Fruit fly (Drosophila melanogaster) whole organism, embryonic: ENCODE data around the gene Hsdl2.
A peak's percentile ranks its signal among the peaks of the same experiment; 100 is the strongest.

ENCODE experiments used
- Adf1 ChIP-seq: fragments of 200-800 bp; sonication (Bioruptor generic); IDR thresholded peaks from 2 replicates; pipeline ENCODE4 v1.3.6; 2022; ENCODE audit warnings: missing biosample characterization, missing genetic modification characterization
- Bgb ChIP-seq: fragments of 200-800 bp; sonication (Bioruptor generic); IDR thresholded peaks from 2 replicates; pipeline ENCODE4 v1.3.6; 2022; ENCODE audit warnings: missing biosample characterization, missing genetic modification characterization; ENCODE audit not compliant: partially characterized antibody
- Bteb2 ChIP-seq: fragments of 200-800 bp; sonication (Bioruptor generic); optimal IDR thresholded peaks from 2 replicates; lab custom pipeline; 2016; ENCODE audit warnings: missing biosample characterization, missing genetic modification characterization
- CG10321 ChIP-seq: fragments of 200-800 bp; sonication (Bioruptor generic); IDR thresholded peaks from 2 replicates; pipeline ENCODE4 v1.3.6; 2022; ENCODE audit warnings: missing biosample characterization, missing genetic modification characterization
- CG11504 ChIP-seq: fragments of 200-800 bp; sonication (Bioruptor generic); optimal IDR thresholded peaks from 3 replicates; lab custom pipeline; 2019; ENCODE audit warnings: missing biosample characterization, mild to moderate bottlenecking, missing genetic modification characterization, moderate library complexity
- CG12236 ChIP-seq: fragments of 200-800 bp; sonication (Bioruptor generic); optimal IDR thresholded peaks from 2 replicates; lab custom pipeline; 2016; ENCODE audit warnings: missing biosample characterization, missing genetic modification characterization
- CG1233 ChIP-seq: fragments of 200-800 bp; sonication (Bioruptor generic); optimal IDR thresholded peaks from 4 replicates; lab custom pipeline; 2018; ENCODE audit warnings: missing biosample characterization, mild to moderate bottlenecking, missing genetic modification characterization
- CG12942 ChIP-seq: fragments of 200-800 bp; sonication (Bioruptor generic); optimal IDR thresholded peaks from 3 replicates; lab custom pipeline; 2016; ENCODE audit warnings: missing biosample characterization, missing genetic modification characterization
- CG13424 ChIP-seq: fragments of 200-800 bp; sonication (Bioruptor generic); optimal IDR thresholded peaks from 2 replicates; lab custom pipeline; 2019; ENCODE audit warnings: missing biosample characterization, mild to moderate bottlenecking, missing genetic modification characterization, moderate library complexity
- CG13624 ChIP-seq: fragments of 200-800 bp; sonication (Bioruptor generic); optimal IDR thresholded peaks from 2 replicates; lab custom pipeline; 2016; ENCODE audit warnings: missing biosample characterization, missing genetic modification characterization
- CG13894 ChIP-seq: fragments of 200-800 bp; sonication (Bioruptor generic); optimal IDR thresholded peaks from 3 replicates; lab custom pipeline; 2018; ENCODE audit warnings: missing biosample characterization, mild to moderate bottlenecking, missing genetic modification characterization, moderate library complexity
- CG1602 ChIP-seq: fragments of 200-800 bp; sonication (Bioruptor generic); optimal IDR thresholded peaks from 3 replicates; lab custom pipeline; 2016; ENCODE audit warnings: missing biosample characterization, missing genetic modification characterization
- CG16815 ChIP-seq: fragments of 200-800 bp; sonication (Bioruptor generic); optimal IDR thresholded peaks from 3 replicates; lab custom pipeline; 2017; ENCODE audit warnings: missing biosample characterization, mild to moderate bottlenecking, missing genetic modification characterization
- CG16863 ChIP-seq: fragments of 200-800 bp; sonication (Bioruptor generic); optimal IDR thresholded peaks from 3 replicates; lab custom pipeline; 2016; ENCODE audit warnings: missing biosample characterization, missing genetic modification characterization
- CG1832 ChIP-seq: fragments of 200-800 bp; sonication (Bioruptor generic); optimal IDR thresholded peaks from 2 replicates; lab custom pipeline; 2017; ENCODE audit warnings: missing biosample characterization, mild to moderate bottlenecking, missing genetic modification characterization, inconsistent platforms
- CG18476 ChIP-seq: fragments of 200-800 bp; sonication (Bioruptor generic); optimal IDR thresholded peaks from 2 replicates; lab custom pipeline; 2016; ENCODE audit warnings: missing biosample characterization, mild to moderate bottlenecking, missing genetic modification characterization
- CG2116 ChIP-seq: fragments of 200-800 bp; sonication (Bioruptor generic); optimal IDR thresholded peaks from 3 replicates; lab custom pipeline; 2018; ENCODE audit warnings: missing biosample characterization, mild to moderate bottlenecking, missing genetic modification characterization
- CG3065 ChIP-seq: fragments of 200-800 bp; sonication (Bioruptor generic); optimal IDR thresholded peaks from 2 replicates; lab custom pipeline; 2016; ENCODE audit warnings: missing biosample characterization, missing genetic modification characterization
- CG32532 ChIP-seq: fragments of 200-800 bp; sonication (Bioruptor generic); IDR thresholded peaks from 2 replicates; pipeline ENCODE4 v1.3.6; 2022; ENCODE audit warnings: missing biosample characterization, missing genetic modification characterization
- CG3995 ChIP-seq: fragments of 200-800 bp; sonication (Bioruptor generic); optimal IDR thresholded peaks from 3 replicates; lab custom pipeline; 2016; ENCODE audit warnings: missing biosample characterization, missing genetic modification characterization
- CG6689 ChIP-seq: fragments of 200-800 bp; sonication (Bioruptor generic); IDR thresholded peaks from 2 replicates; pipeline ENCODE4 v1.3.6; 2022; ENCODE audit warnings: missing biosample characterization, missing genetic modification characterization
- CG7928 ChIP-seq: fragments of 200-800 bp; sonication (Bioruptor generic); optimal IDR thresholded peaks from 2 replicates; lab custom pipeline; 2017; ENCODE audit warnings: missing biosample characterization, mild to moderate bottlenecking, missing genetic modification characterization
- CG8478 ChIP-seq: fragments of >200 bp; optimal IDR thresholded peaks from 2 replicates; lab custom pipeline; 2018
- CG9876 ChIP-seq: fragments of 200-800 bp; sonication (Bioruptor generic); optimal IDR thresholded peaks from 2 replicates; lab custom pipeline; 2016; ENCODE audit warnings: missing biosample characterization, missing genetic modification characterization
- D19A ChIP-seq: fragments of 200-800 bp; optimal IDR thresholded peaks from 3 replicates; lab custom pipeline; 2019; ENCODE audit warnings: missing biosample characterization, mild to moderate bottlenecking, missing genetic modification characterization, moderate library complexity
- Dp ChIP-seq: fragments of 200-800 bp; sonication (Bioruptor generic); optimal IDR thresholded peaks from 2 replicates; lab custom pipeline; 2018; ENCODE audit warnings: missing biosample characterization, mild to moderate bottlenecking, missing genetic modification characterization, moderate library complexity
- E2f1 ChIP-seq: fragments of 200-800 bp; sonication (Bioruptor generic); IDR thresholded peaks from 2 replicates; pipeline ENCODE4 v1.3.6; 2022; ENCODE audit warnings: missing biosample characterization, missing genetic modification characterization
- Elba2 ChIP-seq: fragments of 200-800 bp; sonication (Bioruptor generic); optimal IDR thresholded peaks from 3 replicates; lab custom pipeline; 2016; ENCODE audit warnings: missing biosample characterization, missing genetic modification characterization
- Ets97D ChIP-seq: fragments of 200-800 bp; sonication (Bioruptor generic); optimal IDR thresholded peaks from 3 replicates; lab custom pipeline; 2016; ENCODE audit warnings: missing biosample characterization, missing genetic modification characterization
- GATAe ChIP-seq: fragments of 200-800 bp; sonication (Bioruptor generic); conservative IDR thresholded peaks from 2 replicates; pipeline ENCODE4 v1.3.6; 2022; ENCODE audit warnings: missing biosample characterization, missing genetic modification characterization
- Hsf ChIP-seq: fragments of 200-800 bp; sonication (Bioruptor generic); optimal IDR thresholded peaks from 3 replicates; lab custom pipeline; 2016; ENCODE audit warnings: missing biosample characterization, missing genetic modification characterization
- MBD-R2 ChIP-seq: fragments of 200-800 bp; sonication (Bioruptor generic); IDR thresholded peaks from 2 replicates; pipeline ENCODE4 v1.3.6; 2022; ENCODE audit warnings: missing biosample characterization, missing genetic modification characterization
- NFAT ChIP-seq: fragments of 200-800 bp; sonication (Bioruptor generic); IDR thresholded peaks from 2 replicates; pipeline ENCODE4 v1.3.6; 2022; ENCODE audit warnings: missing biosample characterization, missing genetic modification characterization
- Nf-YB ChIP-seq: fragments of 200-800 bp; sonication (Bioruptor generic); optimal IDR thresholded peaks from 3 replicates; lab custom pipeline; 2019; ENCODE audit warnings: missing biosample characterization, mild to moderate bottlenecking, missing genetic modification characterization, moderate library complexity
- Nf-YC ChIP-seq: fragments of 200-800 bp; optimal IDR thresholded peaks from 3 replicates; lab custom pipeline; 2019; ENCODE audit warnings: missing biosample characterization, mild to moderate bottlenecking, missing genetic modification characterization, moderate library complexity
- Sin3A ChIP-seq: fragments of >200 bp; optimal IDR thresholded peaks from 2 replicates; lab custom pipeline; 2018
- Sox100B ChIP-seq: fragments of 200-800 bp; sonication (Bioruptor generic); optimal IDR thresholded peaks from 3 replicates; lab custom pipeline; 2018; ENCODE audit warnings: missing biosample characterization, mild to moderate bottlenecking, missing genetic modification characterization
- Sry-β ChIP-seq: fragments of 200-800 bp; sonication (Bioruptor generic); optimal IDR thresholded peaks from 2 replicates; lab custom pipeline; 2018; ENCODE audit warnings: missing biosample characterization, mild to moderate bottlenecking, missing genetic modification characterization, moderate library complexity
- Xrp1 ChIP-seq: fragments of 200-800 bp; sonication (Bioruptor generic); IDR thresholded peaks from 2 replicates; pipeline ENCODE4 v1.3.6; 2022; ENCODE audit warnings: missing biosample characterization, missing genetic modification characterization
- exex ChIP-seq: fragments of 200-800 bp; sonication (Bioruptor generic); optimal IDR thresholded peaks from 4 replicates; lab custom pipeline; 2018; ENCODE audit warnings: missing biosample characterization, mild to moderate bottlenecking, missing genetic modification characterization, moderate library complexity
- h ChIP-seq: fragments of >200 bp; optimal IDR thresholded peaks from 2 replicates; lab custom pipeline; 2017
- ham ChIP-seq: fragments of 200-800 bp; sonication (Bioruptor generic); IDR thresholded peaks from 2 replicates; pipeline ENCODE4 v1.3.6; 2022; ENCODE audit warnings: missing biosample characterization, missing genetic modification characterization
- lmd ChIP-seq: fragments of 200-800 bp; sonication (Bioruptor generic); IDR thresholded peaks from 2 replicates; pipeline ENCODE4 v1.3.6; 2022; ENCODE audit warnings: missing biosample characterization, missing genetic modification characterization
- org-1 ChIP-seq: fragments of 200-800 bp; sonication (Bioruptor generic); optimal IDR thresholded peaks from 2 replicates; lab custom pipeline; 2017; ENCODE audit warnings: missing biosample characterization, missing genetic modification characterization
- phol ChIP-seq: fragments of 200-800 bp; sonication (Bioruptor generic); optimal IDR thresholded peaks from 3 replicates; lab custom pipeline; 2018; ENCODE audit warnings: missing biosample characterization, mild to moderate bottlenecking, missing genetic modification characterization, moderate library complexity
- sens-2 ChIP-seq: fragments of 200-800 bp; sonication (Bioruptor generic); IDR thresholded peaks from 2 replicates; pipeline ENCODE4 v1.3.6; 2022; ENCODE audit warnings: missing biosample characterization, missing genetic modification characterization
- seq ChIP-seq: fragments of 200-800 bp; sonication (Bioruptor generic); IDR thresholded peaks from 2 replicates; pipeline ENCODE4 v1.3.6; 2022; ENCODE audit warnings: missing biosample characterization, missing genetic modification characterization
- sima ChIP-seq: fragments of 200-800 bp; sonication (Bioruptor generic); optimal IDR thresholded peaks from 2 replicates; lab custom pipeline; 2016; ENCODE audit warnings: missing biosample characterization, missing genetic modification characterization
- sob ChIP-seq: fragments of 200-800 bp; sonication (Bioruptor generic); IDR thresholded peaks from 2 replicates; pipeline ENCODE4 v1.3.6; 2022; ENCODE audit warnings: missing biosample characterization, missing genetic modification characterization
- vvl ChIP-seq: fragments of 200-800 bp; sonication (Bioruptor generic); IDR thresholded peaks from 2 replicates; pipeline ENCODE4 v1.3.6; 2022; ENCODE audit warnings: missing biosample characterization, missing genetic modification characterization
- zen2 ChIP-seq: fragments of 200-800 bp; sonication (Bioruptor generic); IDR thresholded peaks from 3 replicates; pipeline ENCODE4 v1.3.6; 2022; ENCODE audit warnings: missing biosample characterization, missing genetic modification characterization; ENCODE audit not compliant: partially characterized antibody
- zf30C ChIP-seq: fragments of 200-800 bp; sonication (Bioruptor generic); optimal IDR thresholded peaks from 3 replicates; lab custom pipeline; 2018; ENCODE audit warnings: missing biosample characterization, mild to moderate bottlenecking, missing genetic modification characterization

Hsdl2 gene

DNA sequence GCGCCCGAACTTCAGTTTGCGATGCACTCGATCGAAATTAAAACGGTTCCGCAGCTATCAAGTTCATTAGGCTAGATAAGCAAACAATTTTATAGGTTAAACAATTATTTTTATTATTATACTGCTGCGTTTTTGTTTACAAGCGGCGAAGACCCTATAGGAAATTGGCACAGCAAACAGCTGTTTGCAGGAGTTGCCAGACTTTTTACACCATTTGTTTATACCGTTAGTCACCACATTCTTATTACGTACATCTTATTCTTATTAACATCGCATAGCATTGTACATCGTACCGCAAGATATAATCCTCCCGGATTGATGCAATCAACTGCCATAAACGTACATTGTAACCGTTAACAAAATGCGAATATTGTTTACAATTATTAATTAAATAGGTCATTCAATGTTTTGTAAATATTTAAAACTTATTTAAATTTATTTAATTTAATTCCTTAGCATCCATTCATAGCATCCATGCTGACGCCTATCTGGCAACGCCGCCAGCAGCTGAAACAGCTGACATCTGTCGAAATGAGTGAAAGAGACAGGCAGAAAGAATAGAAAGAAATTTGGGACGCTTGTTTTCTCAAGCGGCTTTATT, 29.4 kb downstream of the Hsdl2 start, which contains the start of the genes CROT and CG12877 (continued):
- 0 out of 2 replicates have a peak, but pooled peaks have one; percentile 27 for TF ChIP-seq sens-2
- TF ChIP-seq seq (GFP tag; lab: Robert Waterston, UW), result 0 out of 2 replicates have a peak, but pooled peaks have one; percentile 6
- no peak for TF ChIP-seq GATAe (GFP tag; lab: Robert Waterston, UW)
- TF ChIP-seq CG32532 (GFP tag; lab: Robert Waterston, UW), result peak; percentile 84
- TF ChIP-seq zf30C (GFP tag; lab: Kevin White, UChicago), result no peak
- peak; percentile 43; the same call in 1 of the 2 replicates for TF ChIP-seq NFAT (GFP tag; lab: Robert Waterston, UW)
- peak; percentile 26 for TF ChIP-seq Sin3A (lab: Kevin White, UChicago)
- no peak for TF ChIP-seq zen2 (GFP tag; lab: Robert Waterston, UW)
- peak; percentile 36 for TF ChIP-seq CG13894 (tag; lab: Kevin White, UChicago)
- peak; percentile 63 for TF ChIP-seq D19A
- peak; percentile 83 for TF ChIP-seq CG11504 (tag; lab: Kevin White, UChicago)
- TF ChIP-seq CG3065 (GFP tag; lab: Kevin White, UChicago), result peak; percentile 60
- TF ChIP-seq exex (tag; lab: Kevin White, UChicago), result peak; percentile 79
- peak; percentile 83 for TF ChIP-seq vvl (GFP tag; lab: Robert Waterston, UW)
- peak; percentile 16 for TF ChIP-seq Dp (GFP tag; lab: Kevin White, UChicago)
- TF ChIP-seq phol (tag; lab: Kevin White, UChicago), result peak; percentile 89
- TF ChIP-seq CG7928 (GFP tag; lab: Kevin White, UChicago), result peak; percentile 16
- peak; percentile 74 for TF ChIP-seq CG10321 (GFP tag; lab: Robert Waterston, UW)
- TF ChIP-seq lmd (GFP tag; lab: Robert Waterston, UW), result peak; percentile 85
- TF ChIP-seq CG1233 (GFP tag; lab: Kevin White, UChicago), result peak; percentile 64
- TF ChIP-seq CG1832, result peak; percentile 49
- peak; percentile 80 for TF ChIP-seq CG12942
- TF ChIP-seq Xrp1 (GFP tag; lab: Robert Waterston, UW), result peak; percentile 76
- TF ChIP-seq CG2116 (GFP tag; lab: Kevin White, UChicago), result peak; percentile 90
- no peak for TF ChIP-seq CG12236 (GFP tag; lab: Kevin White, UChicago)
- TF ChIP-seq CG18476 (GFP tag; lab: Kevin White, UChicago), result peak; percentile 52
- peak; percentile 41 for TF ChIP-seq Adf1 (GFP tag; lab: Robert Waterston, UW)
- no peak for TF ChIP-seq h (lab: Kevin White, UChicago)
- peak; percentile 3 for TF ChIP-seq Sry-β
- peak; percentile 56 for TF ChIP-seq org-1 (GFP tag; lab: Kevin White, UChicago)
- TF ChIP-seq CG6689 (GFP tag; lab: Robert Waterston, UW), result peak; percentile 84
- TF ChIP-seq CG13424 (tag; lab: Kevin White, UChicago), result peak; percentile 91
- TF ChIP-seq CG9876, result no peak
- TF ChIP-seq CG16863 (GFP tag; lab: Kevin White, UChicago), result peak; percentile 36
- TF ChIP-seq Nf-YB (GFP tag; lab: Kevin White, UChicago), result peak; percentile 53
- peak; percentile 86 for TF ChIP-seq MBD-R2 (GFP tag; lab: Robert Waterston, UW)
- peak; percentile 75 for TF ChIP-seq Hsf
- TF ChIP-seq ham, result no peak
- peak; percentile 47; the same call in 1 of the 2 replicates for TF ChIP-seq E2f1 (GFP tag; lab: Robert Waterston, UW)
- TF ChIP-seq Sox100B (GFP tag; lab: Kevin White, UChicago), result no peak
- TF ChIP-seq CG13624 (GFP tag; lab: Kevin White, UChicago), result peak; percentile 65
- no peak for TF ChIP-seq sima (GFP tag; lab: Kevin White, UChicago)
- TF ChIP-seq Nf-YC (tag; lab: Kevin White, UChicago), result peak; percentile 77
- peak; percentile 78 for TF ChIP-seq CG1602 (GFP tag; lab: Kevin White, UChicago)
- no peak for TF ChIP-seq CG8478
- peak; percentile 73 for TF ChIP-seq CG16815 (GFP tag; lab: Kevin White, UChicago)
- TF ChIP-seq Bteb2 (GFP tag; lab: Kevin White, UChicago), result peak; percentile 36
- TF ChIP-seq Ets97D (GFP tag; lab: Kevin White, UChicago), result peak; percentile 4
- peak; percentile 100 for TF ChIP-seq Elba2 (GFP tag; lab: Kevin White, UChicago)
- TF ChIP-seq sob, result peak; percentile 68
- TF ChIP-seq CG3995 (GFP tag; lab: Kevin White, UChicago), result peak; percentile 92
- TF ChIP-seq Bgb (GFP tag; lab: Robert Waterston, UW), result no peak
